Fruit fly (Drosophila melanogaster) whole organism, adult: ENCODE measurements around the gene AdoR.

Experiments
- CG11617 ChIP-seq: fragments of 200-800 bp; sonication (Bioruptor generic); optimal IDR thresholded peaks from 2 replicates; lab custom pipeline; 2017; ENCODE audit warnings: mild to moderate bottlenecking, missing biosample characterization, missing genetic modification reagents, missing genetic modification characterization
- CG7101 ChIP-seq: fragments of 200-800 bp; sonication (Bioruptor generic); optimal IDR thresholded peaks from 2 replicates; lab custom pipeline; 2018; ENCODE audit warnings: missing biosample characterization, mild to moderate bottlenecking, missing genetic modification characterization, moderate library complexity
- Hr96 ChIP-seq: fragments of 200-800 bp; sonication (Bioruptor generic); optimal IDR thresholded peaks from 2 replicates; lab custom pipeline; 2016; ENCODE audit warnings: missing biosample characterization, missing genetic modification characterization
- Mnt ChIP-seq: fragments of 200-800 bp; sonication (Bioruptor generic); optimal IDR thresholded peaks from 2 replicates; lab custom pipeline; 2016; ENCODE audit warnings: missing biosample characterization, mild to moderate bottlenecking, missing genetic modification characterization
- bab1 ChIP-seq: fragments of 200-800 bp; sonication (Bioruptor generic); optimal IDR thresholded peaks from 3 replicates; lab custom pipeline; 2019; ENCODE audit warnings: missing biosample characterization, mild to moderate bottlenecking, missing genetic modification characterization, moderate library complexity
- cic ChIP-seq: fragments of 200-800 bp; sonication (Bioruptor generic); optimal IDR thresholded peaks from 2 replicates; lab custom pipeline; 2017; ENCODE audit warnings: missing biosample characterization, mild to moderate bottlenecking, missing genetic modification characterization, moderate library complexity
- cnc ChIP-seq, 2 experiments: fragments of >200 bp; optimal IDR thresholded peaks; 2 replicates each; lab custom pipeline; 2017
- ovo ChIP-seq: fragments of 200-800 bp; sonication (Bioruptor generic); optimal IDR thresholded peaks from 2 replicates; lab custom pipeline; 2016; ENCODE audit warnings: missing biosample characterization, missing genetic modification characterization
- tj ChIP-seq: fragments of 200-800 bp; sonication (Bioruptor generic); optimal IDR thresholded peaks from 3 replicates; lab custom pipeline; 2017; ENCODE audit warnings: missing biosample characterization, mild to moderate bottlenecking, missing genetic modification characterization, moderate library complexity
- toe ChIP-seq: fragments of 200-800 bp; sonication (Bioruptor generic); optimal IDR thresholded peaks from 2 replicates; lab custom pipeline; 2016; ENCODE audit warnings: missing biosample characterization, missing genetic modification characterization

DNA sequence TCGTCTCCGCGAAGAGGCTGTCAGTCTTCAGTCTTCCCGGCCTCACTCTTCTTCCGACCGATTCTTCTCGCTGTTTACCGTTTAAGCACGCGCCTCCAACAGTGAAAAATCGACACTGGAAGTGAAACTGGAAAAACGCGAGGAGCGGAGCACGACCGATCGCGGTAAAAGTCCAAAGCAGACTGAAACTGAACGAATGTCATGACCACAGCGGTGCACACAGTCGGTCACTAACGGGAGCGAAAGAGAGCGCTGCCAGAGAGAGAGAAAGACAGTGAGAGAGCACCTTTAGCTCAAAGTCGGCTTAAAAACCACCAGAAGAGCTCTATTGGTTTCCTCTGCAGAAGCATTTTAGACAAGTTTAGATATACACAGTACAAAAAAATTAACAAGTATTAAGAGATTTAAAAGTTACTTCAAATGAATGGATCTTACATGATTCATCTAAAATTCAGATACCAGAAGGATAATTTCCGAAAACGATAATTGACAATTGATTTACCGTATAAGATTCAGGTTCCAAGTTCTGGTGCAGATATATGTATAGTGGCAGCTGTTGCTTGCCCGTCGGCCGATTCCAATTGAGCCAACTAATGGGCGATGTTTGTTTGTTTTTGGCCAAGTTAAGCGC lies 11.0 kb upstream of the AdoR start, which contains the start of gene CG11498:
- TF ChIP-seq cic (no peak), CG11617 (GFP tag; lab: Kevin White, UChicago) (no peak), CG7101 (tag; lab: Kevin White, UChicago) (no peak), cnc (optimal IDR thresholded peaks at IDR 0.05; lab: Kevin White, UChicago) (no peak), toe (GFP tag; lab: Kevin White, UChicago) (no peak), Hr96 (GFP tag; lab: Kevin White, UChicago) (no peak), ovo (GFP tag; lab: Kevin White, UChicago) (no peak), bab1 (GFP tag; lab: Kevin White, UChicago) (no peak), tj (GFP tag; lab: Kevin White, UChicago) (no peak), Mnt (no peak)
